Fruit fly (Drosophila melanogaster) whole organism, embryonic: Measurements from ENCODE around the gene tra.

Experiments used
- BEAF-32 ChIP-seq: fragments of 200-800 bp; sonication (Bioruptor generic); optimal IDR thresholded peaks from 3 replicates; lab custom pipeline; 2017; ENCODE audit warnings: missing biosample characterization, missing genetic modification characterization, mild to moderate bottlenecking, moderate library complexity, missing genetic modification reagents
- Bgb ChIP-seq: fragments of 200-800 bp; sonication (Bioruptor generic); IDR thresholded peaks from 2 replicates; pipeline ENCODE4 v1.3.6; 2022; ENCODE audit warnings: missing biosample characterization, missing genetic modification characterization; ENCODE audit not compliant: partially characterized antibody
- CG12299 ChIP-seq: fragments of 200-800 bp; sonication (Bioruptor generic); optimal IDR thresholded peaks from 2 replicates; lab custom pipeline; 2018; ENCODE audit warnings: missing biosample characterization, mild to moderate bottlenecking, missing genetic modification characterization
- CG14710 ChIP-seq: fragments of 200-800 bp; sonication (Bioruptor generic); optimal IDR thresholded peaks from 3 replicates; lab custom pipeline; 2019; ENCODE audit warnings: missing biosample characterization, mild to moderate bottlenecking, missing genetic modification characterization, moderate library complexity
- CG14860 ChIP-seq: fragments of 200-800 bp; sonication (Bioruptor generic); IDR thresholded peaks from 3 replicates; pipeline ENCODE4 v1.3.6; 2022; ENCODE audit warnings: missing biosample characterization, missing genetic modification characterization; ENCODE audit not compliant: partially characterized antibody
- CG17802 ChIP-seq: fragments of 200-800 bp; sonication (Bioruptor generic); optimal IDR thresholded peaks from 2 replicates; lab custom pipeline; 2018; ENCODE audit warnings: missing biosample characterization, mild to moderate bottlenecking, missing genetic modification characterization, moderate library complexity
- CG17829 ChIP-seq: fragments of 200-800 bp; optimal IDR thresholded peaks from 2 replicates; lab custom pipeline; 2019; ENCODE audit warnings: missing biosample characterization, mild to moderate bottlenecking, missing genetic modification characterization, moderate library complexity
- CG18011 ChIP-seq: fragments of 200-800 bp; sonication (Bioruptor generic); optimal IDR thresholded peaks from 2 replicates; lab custom pipeline; 2017; ENCODE audit warnings: missing biosample characterization, missing genetic modification characterization, mild to moderate bottlenecking, moderate library complexity, missing genotype
- CG2712 ChIP-seq: fragments of 200-800 bp; optimal IDR thresholded peaks from 3 replicates; lab custom pipeline; 2019; ENCODE audit warnings: missing biosample characterization, mild to moderate bottlenecking, missing genetic modification characterization, moderate library complexity
- CG33557 ChIP-seq: fragments of 200-800 bp; sonication (Bioruptor generic); optimal IDR thresholded peaks from 2 replicates; lab custom pipeline; 2019; ENCODE audit warnings: missing biosample characterization, mild to moderate bottlenecking, missing genetic modification characterization, moderate library complexity
- CG34224 ChIP-seq: fragments of 200-800 bp; sonication (Bioruptor generic); IDR thresholded peaks from 3 replicates; pipeline ENCODE4 v1.3.6; 2022; ENCODE audit warnings: missing biosample characterization, missing genetic modification characterization; ENCODE audit not compliant: partially characterized antibody
- CG3995 ChIP-seq: fragments of 200-800 bp; sonication (Bioruptor generic); optimal IDR thresholded peaks from 3 replicates; lab custom pipeline; 2016; ENCODE audit warnings: missing biosample characterization, missing genetic modification characterization
- CG4707 ChIP-seq: fragments of 200-800 bp; sonication (Bioruptor generic); optimal IDR thresholded peaks from 2 replicates; lab custom pipeline; 2018; ENCODE audit warnings: missing biosample characterization, mild to moderate bottlenecking, missing genetic modification characterization, moderate library complexity
- CG6791 ChIP-seq: fragments of 200-800 bp; sonication (Bioruptor generic); IDR thresholded peaks from 3 replicates; pipeline ENCODE4 v1.3.6; 2022; ENCODE audit warnings: missing biosample characterization, missing genetic modification characterization; ENCODE audit not compliant: partially characterized antibody
- CG8281 ChIP-seq: fragments of 200-800 bp; sonication (Bioruptor generic); optimal IDR thresholded peaks from 2 replicates; lab custom pipeline; 2018; ENCODE audit warnings: missing biosample characterization, mild to moderate bottlenecking, missing genetic modification characterization, moderate library complexity
- CG9797 ChIP-seq: fragments of 200-800 bp; sonication (Bioruptor generic); optimal IDR thresholded peaks from 3 replicates; lab custom pipeline; 2018; ENCODE audit warnings: missing biosample characterization, mild to moderate bottlenecking, missing genetic modification characterization
- CHES-1-like ChIP-seq: fragments of 200-800 bp; sonication (Bioruptor generic); optimal IDR thresholded peaks from 2 replicates; lab custom pipeline; 2016; ENCODE audit warnings: missing biosample characterization, missing genetic modification characterization
- CTCF ChIP-seq: fragments of 200-800 bp; sonication (Bioruptor generic); optimal IDR thresholded peaks from 2 replicates; lab custom pipeline; 2017; ENCODE audit warnings: missing biosample characterization, mild to moderate bottlenecking, missing genetic modification characterization, moderate library complexity
- Dll ChIP-seq: fragments of 200-800 bp; sonication (Bioruptor generic); IDR thresholded peaks from 4 replicates; pipeline ENCODE4 v1.3.6; 2022; ENCODE audit warnings: missing biosample characterization, missing genetic modification characterization; ENCODE audit not compliant: partially characterized antibody
- Doc3 ChIP-seq: fragments of 200-800 bp; sonication (Bioruptor generic); IDR thresholded peaks from 3 replicates; pipeline ENCODE4 v1.3.6; 2022; ENCODE audit warnings: missing biosample characterization, missing genetic modification characterization; ENCODE audit not compliant: partially characterized antibody
- Dref ChIP-seq: fragments of 200-800 bp; sonication (Bioruptor generic); IDR thresholded peaks from 2 replicates; pipeline ENCODE4 v1.3.6; 2022; ENCODE audit warnings: missing biosample characterization, missing genetic modification characterization
- Ets97D ChIP-seq: fragments of 200-800 bp; sonication (Bioruptor generic); optimal IDR thresholded peaks from 3 replicates; lab custom pipeline; 2016; ENCODE audit warnings: missing biosample characterization, missing genetic modification characterization
- Fer1 ChIP-seq: fragments of 200-800 bp; sonication (Bioruptor generic); optimal IDR thresholded peaks from 2 replicates; lab custom pipeline; 2017; ENCODE audit warnings: missing biosample characterization, mild to moderate bottlenecking, missing genetic modification characterization
- HmgZ ChIP-seq: fragments of 200-800 bp; sonication (Bioruptor generic); optimal IDR thresholded peaks from 2 replicates; lab custom pipeline; 2018; ENCODE audit warnings: missing biosample characterization, mild to moderate bottlenecking, missing genetic modification characterization
- Hr51 ChIP-seq, 2 experiments: fragments of 200-800 bp; sonication (Bioruptor generic); optimal IDR thresholded peaks; 2 replicates in 1 of 2; 3 replicates in 1 of 2; lab custom pipeline; 2016 to 2018; ENCODE audit warnings: missing biosample characterization in 2 of 2, missing genetic modification characterization in 2 of 2, mild to moderate bottlenecking in 1 of 2, moderate library complexity in 1 of 2
- MBD-R2 ChIP-seq: fragments of 200-800 bp; sonication (Bioruptor generic); IDR thresholded peaks from 2 replicates; pipeline ENCODE4 v1.3.6; 2022; ENCODE audit warnings: missing biosample characterization, missing genetic modification characterization
- MESR4 ChIP-seq: fragments of 200-800 bp; sonication (Bioruptor generic); optimal IDR thresholded peaks from 2 replicates; lab custom pipeline; 2018; ENCODE audit warnings: missing biosample characterization, mild to moderate bottlenecking, missing genetic modification characterization, moderate library complexity
- Rx ChIP-seq: fragments of 200-800 bp; sonication (Bioruptor generic); IDR thresholded peaks from 2 replicates; pipeline ENCODE4 v1.3.6; 2022; ENCODE audit warnings: missing biosample characterization, missing genetic modification characterization
- Spps ChIP-seq: fragments of 200-800 bp; sonication (Bioruptor generic); optimal IDR thresholded peaks from 2 replicates; lab custom pipeline; 2018; ENCODE audit warnings: missing biosample characterization, mild to moderate bottlenecking, missing genetic modification characterization
- Sry-δ ChIP-seq: fragments of 200-800 bp; sonication (Bioruptor generic); optimal IDR thresholded peaks from 2 replicates; lab custom pipeline; 2016; ENCODE audit warnings: missing biosample characterization, missing genetic modification characterization
- amos ChIP-seq: fragments of 200-800 bp; sonication (Bioruptor generic); IDR thresholded peaks from 2 replicates; pipeline ENCODE4 v1.3.6; 2022; ENCODE audit warnings: missing biosample characterization, missing genetic modification characterization; ENCODE audit not compliant: partially characterized antibody
- bbx ChIP-seq: fragments of 200-800 bp; sonication (Bioruptor generic); IDR thresholded peaks from 2 replicates; pipeline ENCODE4 v1.3.6; 2022; ENCODE audit warnings: missing biosample characterization, missing genetic modification characterization; ENCODE audit not compliant: partially characterized antibody
- chif ChIP-seq, 2 experiments: fragments of 200-800 bp; sonication (Bioruptor generic); optimal IDR thresholded peaks; 3 replicates each; lab custom pipeline; 2016; ENCODE audit warnings: missing biosample characterization in 2 of 2, missing genetic modification characterization in 2 of 2
- chn ChIP-seq: fragments of 200-800 bp; sonication (Bioruptor generic); optimal IDR thresholded peaks from 2 replicates; lab custom pipeline; 2016; ENCODE audit warnings: missing biosample characterization, missing genetic modification characterization
- dan ChIP-seq: fragments of 200-800 bp; sonication (Bioruptor generic); IDR thresholded peaks from 2 replicates; pipeline ENCODE4 v1.3.6; 2022; ENCODE audit warnings: missing biosample characterization, missing genetic modification characterization
- en ChIP-seq: fragments of 200-800 bp; sonication (Bioruptor generic); optimal IDR thresholded peaks from 2 replicates; lab custom pipeline; 2016; ENCODE audit warnings: missing biosample characterization, missing genetic modification characterization
- hbn ChIP-seq: fragments of 200-800 bp; sonication (Bioruptor generic); IDR thresholded peaks from 2 replicates; pipeline ENCODE4 v1.3.6; 2022; ENCODE audit warnings: missing biosample characterization, missing genetic modification characterization; ENCODE audit not compliant: partially characterized antibody
- jigr1 ChIP-seq: fragments of 200-800 bp; sonication (Bioruptor generic); IDR thresholded peaks from 3 replicates; pipeline ENCODE4 v1.3.6; 2022; ENCODE audit warnings: missing biosample characterization, missing genetic modification characterization
- lbe ChIP-seq: fragments of 200-800 bp; sonication (Bioruptor generic); optimal IDR thresholded peaks from 2 replicates; lab custom pipeline; 2016; ENCODE audit warnings: missing biosample characterization, mild to moderate bottlenecking, missing genetic modification characterization
- row ChIP-seq: fragments of 200-800 bp; sonication (Bioruptor generic); IDR thresholded peaks from 3 replicates; pipeline ENCODE4 v1.3.6; 2022; ENCODE audit warnings: missing biosample characterization, missing genetic modification characterization
- salm ChIP-seq: fragments of 200-800 bp; sonication (Bioruptor generic); optimal IDR thresholded peaks from 2 replicates; lab custom pipeline; 2018; ENCODE audit warnings: missing biosample characterization, mild to moderate bottlenecking, missing genetic modification characterization
- scrt ChIP-seq: fragments of 200-800 bp; sonication (Bioruptor generic); optimal IDR thresholded peaks from 2 replicates; lab custom pipeline; 2018; ENCODE audit warnings: missing biosample characterization, mild to moderate bottlenecking, missing genetic modification characterization, moderate library complexity
- sd ChIP-seq: fragments of 200-800 bp; sonication (Bioruptor generic); optimal IDR thresholded peaks from 3 replicates; lab custom pipeline; 2018; ENCODE audit warnings: missing biosample characterization, mild to moderate bottlenecking, missing genetic modification characterization, moderate library complexity
- stwl ChIP-seq: fragments of 200-800 bp; sonication (Bioruptor generic); optimal IDR thresholded peaks from 3 replicates; lab custom pipeline; 2018; ENCODE audit warnings: missing biosample characterization, mild to moderate bottlenecking, missing genetic modification characterization, moderate library complexity
- toy ChIP-seq: fragments of 200-800 bp; sonication (Bioruptor generic); IDR thresholded peaks from 2 replicates; pipeline ENCODE4 v1.3.6; 2022; ENCODE audit warnings: missing biosample characterization, missing genetic modification characterization
- trem ChIP-seq: fragments of 200-800 bp; optimal IDR thresholded peaks from 3 replicates; lab custom pipeline; 2019; ENCODE audit warnings: missing biosample characterization, mild to moderate bottlenecking, missing genetic modification characterization, moderate library complexity
- unc-4 ChIP-seq: fragments of 200-800 bp; sonication (Bioruptor generic); IDR thresholded peaks from 2 replicates; pipeline ENCODE4 v1.3.6; 2022; ENCODE audit warnings: missing biosample characterization, missing genetic modification characterization; ENCODE audit not compliant: partially characterized antibody

tra gene

DNA sequence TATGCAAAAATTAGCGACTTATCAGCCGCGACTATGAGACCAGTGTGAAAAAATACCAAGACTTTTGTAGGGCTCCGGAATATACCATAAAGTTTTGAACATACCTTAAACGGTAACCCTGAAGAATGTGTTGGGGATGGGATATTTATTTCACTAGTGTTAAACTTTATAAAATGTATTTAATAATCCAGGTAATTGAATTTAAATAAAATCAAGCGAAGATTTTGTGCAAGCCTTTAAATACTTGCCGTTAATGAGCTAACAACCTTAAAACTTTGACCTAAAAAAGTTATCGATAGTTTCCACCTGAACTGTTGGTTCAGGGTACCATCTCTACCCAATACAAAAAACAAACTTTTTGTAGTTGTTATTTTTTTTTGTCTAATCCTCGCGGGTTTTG is 21.3 kb upstream of the tra start, which contains the start of gene CG4101 (continued):
- TF ChIP-seq CHES-1-like (GFP tag; lab: Kevin White, UChicago) (peak; percentile 83), Spps (tag; lab: Kevin White, UChicago) (peak; percentile 25), salm (peak; percentile 5), CG17802 (tag; lab: Kevin White, UChicago) (peak; percentile 50), CG34224 (GFP tag; lab: Robert Waterston, UW) (peak; percentile 87), CG8281 (tag; lab: Kevin White, UChicago) (peak; percentile 37), CTCF (GFP tag; lab: Kevin White, UChicago) (peak; percentile 29), CG18011 (GFP tag; lab: Kevin White, UChicago) (peak; percentile 65), en (GFP tag; lab: Kevin White, UChicago) (peak; percentile 47), Hr51 (GFP tag; optimal IDR thresholded peaks at IDR 0.05; lab: Kevin White, UChicago) (peak; percentile 76 to 78), Ets97D (GFP tag; lab: Kevin White, UChicago) (peak; percentile 79), CG33557 (GFP tag; lab: Kevin White, UChicago) (peak; percentile 57), CG4707 (GFP tag; lab: Kevin White, UChicago) (no peak)

DNA sequence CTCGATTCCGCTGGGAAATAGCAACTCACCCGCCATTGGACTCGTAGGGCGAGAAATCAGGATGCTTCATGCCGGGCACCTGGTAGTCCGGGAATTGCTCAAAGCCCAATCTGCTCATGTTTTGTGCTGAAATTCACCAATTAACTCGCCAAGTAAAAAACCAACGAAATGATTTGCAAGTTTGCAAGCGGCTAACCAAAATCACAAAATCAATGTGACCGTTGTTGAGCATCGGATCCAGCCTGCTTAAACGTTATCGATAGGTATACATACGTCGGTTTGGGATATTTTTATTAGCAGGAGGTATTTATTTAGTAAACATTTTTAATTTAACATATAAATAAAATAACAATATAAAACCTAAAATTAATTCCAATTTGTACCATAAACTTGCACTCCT is 19.4 kb upstream of the tra start, which contains the start of gene Prosbeta6:
Prosbeta6 (minus strand) TSS at position 218 of the 400 bp plus-strand sequence.
- TF ChIP-seq MESR4 (GFP tag; lab: Kevin White, UChicago) (peak; percentile 60), CG12299 (tag; lab: Kevin White, UChicago) (no peak), HmgZ (tag; lab: Kevin White, UChicago) (peak; percentile 5), CG17802 (tag; lab: Kevin White, UChicago) (no peak), sd (tag; lab: Kevin White, UChicago) (peak; percentile 45), CG3995 (GFP tag; lab: Kevin White, UChicago) (peak; percentile 26), row (peak; percentile 49; the same call in 2 of the 3 replicates), CG17829 (peak; percentile 10), Fer1 (no peak), stwl (peak; percentile 45), jigr1 (no peak), hbn (GFP tag; lab: Robert Waterston, UW) (peak; percentile 43), CG9797 (GFP tag; lab: Kevin White, UChicago) (peak; percentile 71), CG6791 (GFP tag; lab: Robert Waterston, UW) (peak; percentile 60; the same call in 1 of the 3 replicates), Doc3 (GFP tag; lab: Robert Waterston, UW) (peak; percentile 53; the same call in 1 of the 3 replicates), amos (peak; percentile 62), unc-4 (GFP tag; lab: Robert Waterston, UW) (peak; percentile 54; the same call in 1 of the 2 replicates), toy (no peak), MBD-R2 (GFP tag; lab: Robert Waterston, UW) (peak; percentile 59), trem (peak; percentile 55), Rx (GFP tag; lab: Robert Waterston, UW) (no peak), Dref (GFP tag; lab: Robert Waterston, UW) (peak; percentile 71), Dll (peak; percentile 56; the same call in 3 of the 4 replicates), dan (GFP tag; lab: Robert Waterston, UW) (no peak), CG2712 (tag; lab: Kevin White, UChicago) (peak; percentile 18), CG14860 (no peak), Bgb (GFP tag; lab: Robert Waterston, UW) (peak; percentile 56), CG14710 (tag; lab: Kevin White, UChicago) (peak; percentile 27), Sry-δ (peak; percentile 50), CG34224 (GFP tag; lab: Robert Waterston, UW) (peak; percentile 50; the same call in 2 of the 3 replicates), lbe (GFP tag; lab: Kevin White, UChicago) (peak; percentile 15), chif (GFP tag; optimal IDR thresholded peaks at IDR 0.05; lab: Kevin White, UChicago) (no peak), bbx (GFP tag; lab: Robert Waterston, UW) (peak; percentile 45; the same call in 1 of the 2 replicates), BEAF-32 (peak; percentile 74), chn (GFP tag; lab: Kevin White, UChicago) (no peak), scrt (GFP tag; lab: Kevin White, UChicago) (no peak)
